Worm (Caenorhabditis elegans) whole organism, L2 larva: ENCODE results near the gene Y54G11A.4.

Source experiments
- R02D3.7 ChIP-seq: fragments of 150-350 bp; optimal IDR thresholded peaks from 2 replicates; lab custom pipeline; 2014; ENCODE audit warnings: missing biosample characterization, missing genetic modification characterization
- ama-1 ChIP-seq: fragments of 150-350 bp; optimal IDR thresholded peaks from 2 replicates; lab custom pipeline; 2018; ENCODE audit warnings: inconsistent platforms
- blmp-1 ChIP-seq: sonication (generic microtip); optimal IDR thresholded peaks from 2 replicates; lab custom pipeline; 2017; ENCODE audit warnings: missing genetic modification characterization, mild to moderate bottlenecking, missing compliant biosample characterization, antibody characterized with exemption, moderate library complexity; ENCODE audit not compliant: insufficient read depth
- egl-27 ChIP-seq: sonication (generic microtip); optimal IDR thresholded peaks from 3 replicates; lab custom pipeline; 2017; ENCODE audit warnings: missing biosample characterization, missing genetic modification reagents, missing genetic modification characterization
- elt-1 ChIP-seq: fragments of 150-350 bp; optimal IDR thresholded peaks from 2 replicates; lab custom pipeline; 2014; ENCODE audit warnings: missing biosample characterization, missing genetic modification characterization
- lin-13 ChIP-seq: fragments of 150-350 bp; optimal IDR thresholded peaks from 2 replicates; lab custom pipeline; 2014; ENCODE audit warnings: missing biosample characterization, missing genetic modification reagents, missing genetic modification characterization
- lin-39 ChIP-seq: fragments of 150-350 bp; optimal IDR thresholded peaks from 2 replicates; lab custom pipeline; 2014; ENCODE audit warnings: missing biosample characterization, missing genetic modification reagents, missing genetic modification characterization
- nhr-12 ChIP-seq: fragments of 150-350 bp; optimal IDR thresholded peaks from 2 replicates; lab custom pipeline; 2014; ENCODE audit warnings: missing biosample characterization, missing genetic modification characterization
- nhr-77 ChIP-seq: fragments of 150-350 bp; optimal IDR thresholded peaks from 2 replicates; lab custom pipeline; 2014; ENCODE audit warnings: missing biosample characterization, missing genetic modification characterization
- skn-1 ChIP-seq: sonication (generic microtip); optimal IDR thresholded peaks from 2 replicates; lab custom pipeline; 2017; ENCODE audit warnings: missing biosample characterization, missing genetic modification characterization
- ztf-11 ChIP-seq: sonication (generic microtip); optimal IDR thresholded peaks from 2 replicates; lab custom pipeline; 2017; ENCODE audit warnings: missing biosample characterization, missing genetic modification characterization

DNA sequence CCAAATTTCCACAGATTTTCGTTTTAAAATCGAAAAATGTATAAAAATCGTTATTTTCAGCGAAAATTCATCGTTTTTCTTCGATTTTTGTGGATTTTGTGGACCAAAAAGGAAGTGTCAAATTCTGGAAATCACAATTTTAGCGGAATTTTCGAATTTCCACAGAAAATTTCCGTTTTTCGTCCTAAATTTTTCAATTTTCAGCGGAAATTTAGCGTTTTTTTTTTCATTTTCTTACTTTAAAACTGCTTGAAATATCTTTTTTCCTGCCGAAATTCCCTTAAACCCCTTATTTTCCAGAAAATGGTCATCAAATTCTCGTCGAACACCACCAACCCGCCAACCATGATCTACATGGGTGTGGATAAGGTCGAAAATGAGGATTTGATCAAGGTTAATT, 40.6 kb upstream of the Y54G11A.4 start, which contains the start of gene Y54G11A.2:
- TF ChIP-seq nhr-12 (tag; lab: Kevin White, UChicago) = no peak
- no peak for TF ChIP-seq lin-39 (tag; lab: Kevin White, UChicago)
- TF ChIP-seq elt-1 (tag; lab: Kevin White, UChicago) = no peak
- no peak for TF ChIP-seq ama-1
- no peak for TF ChIP-seq lin-13 (GFP tag; lab: Kevin White, UChicago)
- no peak for TF ChIP-seq R02D3.7 (tag; lab: Kevin White, UChicago)
- no peak for TF ChIP-seq blmp-1 (tag; lab: Kevin White, UChicago)
- TF ChIP-seq nhr-77 = no peak
- no peak for TF ChIP-seq skn-1 (tag; lab: Kevin White, UChicago)
- TF ChIP-seq egl-27 = no peak
- no peak for TF ChIP-seq ztf-11 (tag; lab: Kevin White, UChicago)
